Worm (Caenorhabditis elegans): Measurements from ENCODE around the gene cnc-4.
A peak's percentile ranks its signal among the peaks of the same experiment; 100 is the strongest.

Gene cnc-4

DNA sequence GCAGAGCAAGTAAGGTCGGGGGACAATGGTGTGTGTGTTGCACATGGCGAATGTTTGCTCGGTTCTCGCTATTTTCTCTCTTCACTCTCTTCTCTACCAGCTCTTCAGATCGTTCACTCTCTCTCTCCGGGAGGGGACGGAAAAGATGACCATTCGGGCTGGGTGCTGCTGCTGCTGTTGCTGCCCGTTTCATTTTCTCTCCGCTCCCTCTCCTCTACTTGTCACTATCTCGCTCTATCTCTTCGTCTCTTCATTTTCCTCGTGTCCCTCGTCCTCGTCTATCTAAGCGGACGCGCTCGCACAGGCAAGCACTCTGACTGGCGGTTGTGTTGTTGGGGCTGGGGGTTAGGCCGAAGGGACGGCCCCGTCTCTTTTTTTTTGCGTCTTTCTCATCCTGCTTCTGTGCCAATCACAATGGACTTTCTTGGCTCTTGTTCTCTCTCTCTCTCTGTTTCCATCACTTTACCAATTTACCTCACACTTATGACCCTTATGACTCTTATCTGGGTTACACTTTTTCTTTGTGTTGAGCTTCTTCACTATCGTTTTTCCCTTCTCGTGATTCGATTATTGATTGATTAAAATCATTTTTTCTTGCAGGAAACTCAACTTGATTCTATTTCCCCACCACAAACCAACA lies 27.6 kb downstream of the cnc-4 start, which contains the start of the genes F53E2.2 and unc-60 (continued):
- TF ChIP-seq unc-39 (tag; optimal IDR thresholded peaks at IDR 0.05) (no peak), nhr-23 (tag; optimal IDR thresholded peaks at IDR 0.05) (no peak), F13H6.1 (tag; optimal IDR thresholded peaks at IDR 0.05) (peak; percentile 94), aly-2 (tag; optimal IDR thresholded peaks at IDR 0.05) (no peak), mab-5 (tag; optimal IDR thresholded peaks at IDR 0.05) (peak; percentile 39), ZK546.5 (tag; optimal IDR thresholded peaks at IDR 0.05) (no peak), nhr-25 (tag; optimal IDR thresholded peaks at IDR 0.05) (peak; percentile 29), ceh-16 (tag; optimal IDR thresholded peaks at IDR 0.05) (no peak), blmp-1 (tag; optimal IDR thresholded peaks at IDR 0.05; ENCODE audit: insufficient read depth) (no peak), alr-1 (tag; optimal IDR thresholded peaks at IDR 0.05) (no peak)

DNA sequence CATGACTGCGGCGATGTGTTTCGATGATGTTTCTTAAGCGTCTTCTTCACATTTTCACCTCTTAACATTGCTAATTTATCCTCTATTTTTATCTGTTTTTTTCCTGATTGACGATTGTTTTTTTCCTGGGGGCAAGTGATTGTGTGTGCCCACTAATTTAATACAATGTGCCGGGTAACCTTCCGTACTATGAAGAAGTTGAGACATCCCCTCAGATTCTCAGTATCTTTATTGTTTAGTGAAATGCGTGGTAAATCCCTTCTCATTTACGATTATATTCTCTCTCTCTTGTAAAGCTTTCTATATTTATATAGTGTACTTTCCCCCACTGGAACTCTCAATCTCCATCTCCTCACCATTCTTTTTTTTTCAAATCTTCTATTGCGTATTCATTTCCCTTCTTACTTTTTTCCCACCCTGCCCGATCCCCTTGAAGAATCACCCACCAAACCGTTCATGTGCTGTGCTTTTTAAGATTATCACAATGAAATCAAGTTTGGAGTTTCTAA lies 29.3 kb downstream of the cnc-4 start:
- no peak for TF ChIP-seq nhr-6 (tag; optimal IDR thresholded peaks at IDR 0.05)
- no peak for TF ChIP-seq C34F6.9 (tag; optimal IDR thresholded peaks at IDR 0.05)
- TF ChIP-seq mdl-1 (tag; optimal IDR thresholded peaks at IDR 0.05), result no peak
- TF ChIP-seq elt-3 (tag; optimal IDR thresholded peaks at IDR 0.05), result no peak
- TF ChIP-seq ztf-4 (tag; optimal IDR thresholded peaks at IDR 0.05), result no peak
- no peak for TF ChIP-seq ceh-82 (tag; optimal IDR thresholded peaks at IDR 0.05)
- TF ChIP-seq Y55F3AM.14 (GFP tag; optimal IDR thresholded peaks at IDR 0.05), result no peak
- TF ChIP-seq fos-1 (tag; optimal IDR thresholded peaks at IDR 0.05), result no peak
- TF ChIP-seq peb-1 (tag; optimal IDR thresholded peaks at IDR 0.05), result no peak
- no peak for TF ChIP-seq unc-39 (tag; optimal IDR thresholded peaks at IDR 0.05)
- no peak for TF ChIP-seq nhr-25 (tag; optimal IDR thresholded peaks at IDR 0.05)
- no peak for TF ChIP-seq ama-1 (optimal IDR thresholded peaks at IDR 0.05)
- TF ChIP-seq ceh-16 (tag; optimal IDR thresholded peaks at IDR 0.05), result no peak

DNA sequence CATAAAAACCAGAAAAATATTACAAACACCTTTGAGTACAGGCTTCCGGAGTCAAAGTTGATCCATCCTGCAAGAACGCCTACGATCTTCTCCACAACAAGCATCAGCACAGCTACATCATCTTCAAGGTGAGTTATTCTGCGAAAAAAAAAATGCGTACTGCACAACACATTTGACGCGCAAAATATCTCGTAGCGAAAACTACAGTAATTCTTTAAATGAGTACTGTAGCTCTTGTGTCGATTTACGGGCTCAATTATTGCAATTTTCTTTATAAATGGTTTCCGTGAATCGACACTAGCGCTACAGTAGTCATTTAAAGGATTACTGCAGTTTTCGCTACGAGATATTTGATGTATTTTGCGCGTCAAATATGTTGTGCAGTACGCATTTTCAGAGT lies 29.8 kb downstream of the cnc-4 start:
- TF ChIP-seq nhr-6 (tag; optimal IDR thresholded peaks at IDR 0.05), result no peak
- no peak for TF ChIP-seq Y55F3AM.14 (GFP tag; optimal IDR thresholded peaks at IDR 0.05)
- no peak for TF ChIP-seq nhr-25 (tag; optimal IDR thresholded peaks at IDR 0.05)
- TF ChIP-seq blmp-1 (tag; optimal IDR thresholded peaks at IDR 0.05; ENCODE audit: insufficient read depth), result no peak
- TF ChIP-seq mab-5 (tag; optimal IDR thresholded peaks at IDR 0.05), result no peak
- no peak for TF ChIP-seq elt-3 (tag; optimal IDR thresholded peaks at IDR 0.05)
- no peak for TF ChIP-seq mbf-1 (tag; optimal IDR thresholded peaks at IDR 0.05)
- TF ChIP-seq unc-55 (GFP tag; optimal IDR thresholded peaks at IDR 0.05), result no peak
- no peak for TF ChIP-seq F13H6.1 (tag; optimal IDR thresholded peaks at IDR 0.05)
- no peak for TF ChIP-seq mdl-1 (tag; optimal IDR thresholded peaks at IDR 0.05)
- no peak for TF ChIP-seq crh-2 (tag; optimal IDR thresholded peaks at IDR 0.05)
- no peak for TF ChIP-seq sma-9 (GFP tag; optimal IDR thresholded peaks at IDR 0.05)
- TF ChIP-seq sma-9 (tag; optimal IDR thresholded peaks at IDR 0.05), result no peak
- TF ChIP-seq nhr-10 (tag; optimal IDR thresholded peaks at IDR 0.05), result no peak
- no peak for TF ChIP-seq nhr-11 (tag; optimal IDR thresholded peaks at IDR 0.05)
- TF ChIP-seq gmeb-1 (tag; optimal IDR thresholded peaks at IDR 0.05), result no peak
- no peak for TF ChIP-seq unc-62 (GFP tag; optimal IDR thresholded peaks at IDR 0.05)

DNA sequence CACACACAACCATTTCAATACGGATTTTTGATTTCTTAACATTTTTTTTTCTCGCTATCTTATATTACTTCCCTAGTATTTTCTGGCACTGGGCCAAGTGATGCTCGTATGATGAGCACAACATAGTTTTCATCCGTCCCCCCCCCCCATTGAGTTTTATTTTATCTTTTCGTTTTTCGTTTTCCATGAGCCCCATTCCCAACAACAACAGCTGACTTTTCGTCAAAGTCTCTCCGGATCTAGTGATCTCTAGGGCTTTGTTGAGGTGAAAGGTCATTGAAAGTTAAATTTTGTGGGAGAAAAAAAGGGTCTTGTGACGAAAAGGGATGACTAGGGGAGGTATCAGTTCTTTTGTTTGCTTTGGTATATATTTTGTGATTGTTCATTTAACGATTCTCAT lies 33.8 kb downstream of the cnc-4 start:
- no peak for TF ChIP-seq egl-27 (tag; optimal IDR thresholded peaks at IDR 0.05)
- no peak for TF ChIP-seq unc-39 (tag; optimal IDR thresholded peaks at IDR 0.05)
- peak; percentile 58 for TF ChIP-seq F13H6.1 (tag; optimal IDR thresholded peaks at IDR 0.05)
- TF ChIP-seq sma-9 (GFP tag; optimal IDR thresholded peaks at IDR 0.05), result peak; percentile 6
- TF ChIP-seq sma-9 (tag; optimal IDR thresholded peaks at IDR 0.05), result no peak
- peak; percentile 58 for TF ChIP-seq nhr-129 (tag; optimal IDR thresholded peaks at IDR 0.05)
- no peak for TF ChIP-seq nhr-21 (tag; optimal IDR thresholded peaks at IDR 0.05)

- TF ChIP-seq nhr-12 (tag; optimal IDR thresholded peaks at IDR 0.05) (no peak), F13H6.1 (tag; optimal IDR thresholded peaks at IDR 0.05) (no peak), gmeb-1 (tag; optimal IDR thresholded peaks at IDR 0.05) (no peak), nhr-21 (tag; optimal IDR thresholded peaks at IDR 0.05) (no peak)
Observed at ce11 chrV:1481742-1482141, 34.7 kb downstream of the cnc-4 start, which contains the start of gene C38C3.4. Gene C38C3.4, plus strand, starts transcription at chrV:1482042.

All from whole organism, L2 larva.